Fruit fly (Drosophila melanogaster): ENCODE measurements around the gene CG15892.

The CG15892 gene

DNA sequence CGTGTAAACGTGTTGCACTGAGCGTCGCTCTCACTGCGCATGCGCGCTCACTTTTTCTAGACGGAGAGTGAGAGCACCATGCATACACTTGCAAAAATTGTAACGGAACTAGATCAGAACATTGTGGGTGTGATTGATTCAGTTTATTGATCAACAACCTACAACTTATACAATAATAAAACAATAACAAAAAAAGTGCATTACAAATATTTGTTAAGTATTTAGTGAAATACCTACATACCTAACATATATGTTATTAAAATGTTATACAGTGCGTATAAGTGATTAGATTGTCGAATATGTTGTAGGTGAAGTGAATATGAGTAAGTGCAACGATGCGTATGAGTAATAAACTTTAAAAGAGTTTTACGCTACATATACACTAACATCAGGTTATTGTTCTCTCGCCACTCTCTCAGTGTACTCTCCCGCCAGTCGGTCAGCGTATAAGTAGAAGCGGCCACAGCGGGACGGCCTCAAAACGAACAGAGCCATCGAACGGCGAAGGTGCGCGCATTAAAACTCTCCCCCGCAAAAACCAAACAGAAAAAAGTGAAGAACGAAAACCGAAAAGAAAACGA, 36.3 kb upstream of the CG15892 start, which contains the start of gene CG42240 (continued):
- TF ChIP-seq CG17361 (GFP tag; IDR thresholded peaks at IDR 0.05) = peak; percentile 98
- TF ChIP-seq CG1602 (GFP tag; optimal IDR thresholded peaks at IDR 0.05) = peak; percentile 89
- no peak for TF ChIP-seq Dref (GFP tag; IDR thresholded peaks at IDR 0.05)
- TF ChIP-seq CG11247 (GFP tag; IDR thresholded peaks at IDR 0.05) = peak; percentile 45; the same call in 1 of the 2 replicates
- TF ChIP-seq CG32767 (GFP tag; IDR thresholded peaks at IDR 0.05) = peak; percentile 76
- TF ChIP-seq cad (GFP tag; optimal IDR thresholded peaks at IDR 0.05) = no peak
- TF ChIP-seq org-1 (GFP tag; optimal IDR thresholded peaks at IDR 0.05) = peak; percentile 92
- no peak for TF ChIP-seq CkIIα-i1 (GFP tag; IDR thresholded peaks at IDR 0.05)
- peak; percentile 92 for TF ChIP-seq Ets65A (GFP tag)
- TF ChIP-seq CG13424 (tag; optimal IDR thresholded peaks at IDR 0.05) = peak; percentile 95
- TF ChIP-seq CG7786 (GFP tag; optimal IDR thresholded peaks at IDR 0.05) = peak; percentile 67
- TF ChIP-seq H15 (GFP tag; IDR thresholded peaks at IDR 0.05) = peak; percentile 71; the same call in 2 of the 3 replicates
- no peak for TF ChIP-seq unc-4 (GFP tag; IDR thresholded peaks at IDR 0.05; ENCODE audit: partially characterized antibody)
- 0 out of 3 replicates have a peak, but pooled peaks have one; percentile 49 for TF ChIP-seq C15 (GFP tag; IDR thresholded peaks at IDR 0.05)
- peak; percentile 71 for TF ChIP-seq trem (tag; optimal IDR thresholded peaks at IDR 0.05)
- TF ChIP-seq Myb (GFP tag; optimal IDR thresholded peaks at IDR 0.05) = peak; percentile 41
- TF ChIP-seq z (GFP tag; IDR thresholded peaks at IDR 0.05) = no peak
- TF ChIP-seq Hr3 (GFP tag; optimal IDR thresholded peaks at IDR 0.05) = peak; percentile 90
- peak; percentile 95 for TF ChIP-seq Oli (tag; optimal IDR thresholded peaks at IDR 0.05)
- TF ChIP-seq rib (GFP tag; IDR thresholded peaks at IDR 0.05) = 0 out of 2 replicates have a peak, but pooled peaks have one; percentile 40
- peak; percentile 97 for TF ChIP-seq CG7556 (GFP tag; optimal IDR thresholded peaks at IDR 0.05)
- no peak for TF ChIP-seq CG7963 (GFP tag; IDR thresholded peaks at IDR 0.05; ENCODE audit: partially characterized antibody)
- TF ChIP-seq odd (GFP tag; optimal IDR thresholded peaks at IDR 0.05) = peak; percentile 92
- peak; percentile 77 for TF ChIP-seq Fer2 (tag; optimal IDR thresholded peaks at IDR 0.05)
- no peak for TF ChIP-seq nerfin-2 (GFP tag; IDR thresholded peaks at IDR 0.05; ENCODE audit: partially characterized antibody)
- no peak for TF ChIP-seq HmgD (GFP tag; optimal IDR thresholded peaks at IDR 0.05)
- peak; percentile 94 for TF ChIP-seq CG4424 (GFP tag; optimal IDR thresholded peaks at IDR 0.05)
- peak; percentile 75 for TF ChIP-seq klu (GFP tag; IDR thresholded peaks at IDR 0.05)
- TF ChIP-seq Hmr (GFP tag; optimal IDR thresholded peaks at IDR 0.05) = peak; percentile 94
- peak; percentile 81 for TF ChIP-seq tgo (GFP tag; IDR thresholded peaks at IDR 0.05)
- peak; percentile 78 for TF ChIP-seq Vsx1 (GFP tag; optimal IDR thresholded peaks at IDR 0.05)
- TF ChIP-seq fd3F (GFP tag; optimal IDR thresholded peaks at IDR 0.05) = peak; percentile 78
- TF ChIP-seq disco-r (GFP tag; optimal IDR thresholded peaks at IDR 0.05) = peak; percentile 61
- peak; percentile 87 for TF ChIP-seq cwo (GFP tag; optimal IDR thresholded peaks at IDR 0.05)
- TF ChIP-seq aop (GFP tag; IDR thresholded peaks at IDR 0.05) = no peak
- TF ChIP-seq sim (GFP tag; IDR thresholded peaks at IDR 0.05) = no peak
- peak; percentile 79 for TF ChIP-seq oc (tag; optimal IDR thresholded peaks at IDR 0.05)
- peak; percentile 40; the same call in 1 of the 2 replicates for TF ChIP-seq NFAT (GFP tag; IDR thresholded peaks at IDR 0.05)
- peak; percentile 5 for TF ChIP-seq Tbp (GFP tag; optimal IDR thresholded peaks at IDR 0.05)
- TF ChIP-seq dm (GFP tag; optimal IDR thresholded peaks at IDR 0.05) = peak; percentile 50
- peak; percentile 97 for TF ChIP-seq CG18262 (tag; optimal IDR thresholded peaks at IDR 0.05)
- TF ChIP-seq CG16863 (GFP tag; optimal IDR thresholded peaks at IDR 0.05) = peak; percentile 79
- TF ChIP-seq p53 (GFP tag; optimal IDR thresholded peaks at IDR 0.05) = no peak
- peak; percentile 91 for TF ChIP-seq CG9727 (GFP tag; optimal IDR thresholded peaks at IDR 0.05)
- TF ChIP-seq CG5245 (GFP tag; optimal IDR thresholded peaks at IDR 0.05) = peak; percentile 77
- peak; percentile 95 for TF ChIP-seq CG8924 (tag; optimal IDR thresholded peaks at IDR 0.05)
- TF ChIP-seq Chrac-16 (GFP tag; optimal IDR thresholded peaks at IDR 0.05) = peak; percentile 88
- no peak for TF ChIP-seq pan (optimal IDR thresholded peaks at IDR 0.05)
- peak in 1 of 2 experiments; percentile 73 for TF ChIP-seq pan (GFP tag; optimal IDR thresholded peaks at IDR 0.05 in 1 of 2, IDR thresholded peaks at IDR 0.05 in 1 of 2)
- no peak for TF ChIP-seq sna (GFP tag; IDR thresholded peaks at IDR 0.05; ENCODE audit: partially characterized antibody)
